Fruit fly (Drosophila melanogaster) Kc167 (cell line): ENCODE results near the gene CG7248.

Experiments
- h ChIP-seq: fragments of >200 bp; optimal IDR thresholded peaks from 3 replicates; lab custom pipeline; 2018; ENCODE audit warnings: missing external identifiers
- insv ChIP-seq: fragments of >200 bp; optimal IDR thresholded peaks from 3 replicates; lab custom pipeline; 2018; ENCODE audit warnings: missing external identifiers
- psq ChIP-seq: fragments of >200 bp; optimal IDR thresholded peaks from 2 replicates; lab custom pipeline; 2017; ENCODE audit warnings: missing external identifiers

- no peak for TF ChIP-seq insv (lab: Kevin White, UChicago)
- no peak for TF ChIP-seq h (lab: Kevin White, UChicago)
- TF ChIP-seq psq (lab: Kevin White, UChicago): no peak
These were observed 4.3 kb upstream of the CG7248 start, which contains the start of gene CG17826 for dm6 chr3L:11949539-11949938.
